Worm (Caenorhabditis elegans) whole organism, mixed stage, embryonic: Measurements from ENCODE around the gene T26A5.8.

Experiments
- elt-3 ChIP-seq: fragments of 150-350 bp; optimal IDR thresholded peaks from 2 replicates; lab custom pipeline; 2014; ENCODE audit warnings: missing biosample characterization, missing genetic modification characterization
- hlh-1 ChIP-seq: fragments of 150-350 bp; optimal IDR thresholded peaks from 2 replicates; lab custom pipeline; 2014; ENCODE audit warnings: missing biosample characterization, missing genetic modification reagents, missing genetic modification characterization
- lin-13 ChIP-seq: fragments of 150-350 bp; optimal IDR thresholded peaks from 2 replicates; lab custom pipeline; 2014; ENCODE audit warnings: missing biosample characterization, missing genetic modification characterization
- mep-1 ChIP-seq: fragments of 150-350 bp; optimal IDR thresholded peaks from 2 replicates; lab custom pipeline; 2017; ENCODE audit warnings: missing biosample characterization, missing genetic modification reagents, missing genetic modification characterization, inconsistent platforms
- nhr-237 ChIP-seq: fragments of 150-350 bp; optimal IDR thresholded peaks from 2 replicates; lab custom pipeline; 2014; ENCODE audit warnings: missing biosample characterization, missing genetic modification characterization
- nhr-76 ChIP-seq: sonication (generic microtip); optimal IDR thresholded peaks from 2 replicates; lab custom pipeline; 2017; ENCODE audit warnings: missing biosample characterization, missing genetic modification characterization
- snpc-4 ChIP-seq: fragments of 150-350 bp; optimal IDR thresholded peaks from 2 replicates; lab custom pipeline; 2014; ENCODE audit warnings: missing biosample characterization, missing genetic modification characterization
- unc-62 ChIP-seq: fragments of 150-350 bp; optimal IDR thresholded peaks from 2 replicates; lab custom pipeline; 2014; ENCODE audit warnings: missing biosample characterization, missing genetic modification reagents, missing genetic modification characterization

- TF ChIP-seq lin-13 (tag; lab: Kevin White, UChicago) (no peak), nhr-237 (tag; lab: Kevin White, UChicago) (no peak), snpc-4 (tag; lab: Kevin White, UChicago) (no peak), unc-62 (GFP tag; lab: Kevin White, UChicago) (no peak), elt-3 (tag; lab: Kevin White, UChicago) (no peak), nhr-76 (tag; lab: Kevin White, UChicago) (no peak), mep-1 (tag; lab: Kevin White, UChicago) (no peak), hlh-1 (tag; lab: Kevin White, UChicago) (no peak)
These were observed 29.7 kb downstream of the T26A5.8 start, which contains the start of gene vps-16 for ce11 chrIII:6432939-6433338.
